Worm (Caenorhabditis elegans): ENCODE results near the gene clec-208.
"Not testable (repeated sequence)": the region's sequence is repeated elsewhere in the genome, so short reads cannot be mapped to it uniquely, and the experiment has no call there.

clec-208 gene

DNA sequence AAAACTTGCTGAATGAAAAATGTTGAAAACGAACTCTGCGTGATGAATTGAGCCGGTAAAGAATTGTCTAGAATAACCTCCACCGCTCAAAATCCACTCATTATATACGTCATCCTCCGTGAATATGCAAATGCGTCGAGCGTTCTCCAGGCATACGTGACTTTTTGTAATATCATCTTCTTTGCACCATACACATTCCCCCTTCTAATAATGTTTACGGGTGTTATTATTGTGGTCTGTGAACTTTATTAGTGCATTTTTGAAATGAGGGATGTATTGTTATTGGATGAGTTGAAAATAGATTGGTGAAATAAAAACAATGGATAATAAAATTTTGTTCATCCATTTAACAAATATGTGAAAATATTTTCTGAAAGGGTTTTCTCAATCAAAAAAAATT lies 42.2 kb downstream of the clec-208 start, which contains the start of gene F22F7.7:
Gene F22F7.7, minus strand, starts transcription at position 125 of the 400 bp plus-strand sequence.
- TF ChIP-seq hlh-1 (tag; optimal IDR thresholded peaks at IDR 0.05): no peak
- TF ChIP-seq mab-5 (tag; optimal IDR thresholded peaks at IDR 0.05): no peak
- TF ChIP-seq ztf-11 (tag; optimal IDR thresholded peaks at IDR 0.05): no peak
- TF ChIP-seq mls-2 (tag; optimal IDR thresholded peaks at IDR 0.05): no peak
- no peak for TF ChIP-seq sptf-1 (tag; optimal IDR thresholded peaks at IDR 0.05)
- no peak for TF ChIP-seq nhr-237 (tag; optimal IDR thresholded peaks at IDR 0.05)

DNA sequence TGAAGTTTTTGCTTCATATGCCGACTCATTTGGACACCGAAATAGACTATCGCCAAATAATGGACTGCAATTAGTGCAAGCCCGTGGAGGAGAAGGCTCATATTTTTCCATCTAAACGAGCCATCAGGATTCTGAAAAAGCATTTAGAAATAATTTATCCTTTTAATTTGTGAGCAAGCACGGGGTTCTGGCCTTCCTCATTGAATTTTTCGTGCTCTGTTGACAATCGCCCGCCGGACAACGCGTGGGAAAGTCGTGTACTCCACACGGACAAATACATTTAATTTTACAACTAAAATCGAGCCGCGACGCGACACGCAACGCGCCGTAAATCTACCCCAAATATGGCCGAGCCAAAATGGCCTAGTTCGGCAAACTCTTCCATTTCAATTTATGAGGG lies 46.7 kb downstream of the clec-208 start, which contains the start of gene F22F7.12:
Gene F22F7.12, minus strand, starts transcription at position 101 of the 400 bp plus-strand sequence.
- not testable (repeated sequence) for TF ChIP-seq lsy-2, mab-5, ztf-11 (tag; optimal IDR thresholded peaks at IDR 0.05)

DNA sequence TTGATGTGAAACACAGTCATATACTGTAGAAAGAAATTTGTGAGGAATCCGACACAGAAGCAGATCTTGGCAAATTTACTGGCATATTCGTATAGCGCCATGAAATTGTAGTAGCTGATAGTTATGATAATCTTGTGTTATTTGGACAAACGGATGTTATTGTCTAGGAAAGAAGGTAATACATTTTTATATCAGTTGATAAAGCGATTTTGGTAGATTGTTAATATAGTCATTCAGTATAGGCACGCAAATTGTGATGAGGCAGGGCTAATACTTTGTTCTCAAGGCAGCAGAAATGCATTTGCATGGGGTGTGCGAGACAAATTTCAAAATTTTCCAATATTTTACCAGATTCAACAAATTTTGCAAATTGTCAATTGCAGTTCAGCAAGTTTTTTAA lies 48.3 kb downstream of the clec-208 start, which contains the start of gene str-52:
Gene str-52, minus strand, starts transcription at position 101 of the 400 bp plus-strand sequence.
- TF ChIP-seq elt-1 (tag; optimal IDR thresholded peaks at IDR 0.05; ENCODE audit: borderline replicate concordance, insufficient read depth) (no peak), ham-2 (GFP tag; optimal IDR thresholded peaks at IDR 0.05) (no peak), lin-13 (tag; optimal IDR thresholded peaks at IDR 0.05) (no peak)

DNA sequence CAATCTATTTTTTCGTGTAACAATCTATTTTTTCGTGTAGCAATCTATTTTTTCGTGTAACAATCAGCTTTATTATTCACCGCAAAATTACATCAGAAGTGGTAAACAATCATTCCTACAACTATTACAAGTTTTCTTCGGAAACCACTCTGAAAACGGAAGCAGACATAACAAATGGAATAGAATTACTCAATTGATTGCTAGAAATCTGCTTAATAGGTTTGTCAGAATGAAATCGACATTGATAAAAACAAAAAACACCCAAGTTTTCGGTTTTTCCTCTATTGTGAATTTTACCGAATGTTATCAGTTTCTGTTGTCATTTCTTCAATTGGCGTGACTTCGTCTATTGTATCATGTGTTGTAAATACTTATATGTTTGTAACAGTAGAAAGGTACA lies 49.0 kb downstream of the clec-208 start, which contains the start of gene srbc-20:
Gene srbc-20, plus strand, starts transcription at position 301 of the 400 bp plus-strand sequence.
- TF ChIP-seq bed-3 (GFP tag; optimal IDR thresholded peaks at IDR 0.05) (no peak), nhr-237 (tag; optimal IDR thresholded peaks at IDR 0.05) (no peak), ces-1 (GFP tag; optimal IDR thresholded peaks at IDR 0.05) (no peak), sem-2 (GFP tag; optimal IDR thresholded peaks at IDR 0.05) (no peak), ztf-11 (tag; optimal IDR thresholded peaks at IDR 0.05) (no peak), pha-4 (tag; optimal IDR thresholded peaks at IDR 0.05) (no peak), lin-13 (tag; optimal IDR thresholded peaks at IDR 0.05) (no peak), hlh-1 (tag; optimal IDR thresholded peaks at IDR 0.05) (no peak), mep-1 (tag; optimal IDR thresholded peaks at IDR 0.05) (no peak)
